Worm (Caenorhabditis elegans) whole organism, late embryonic: ENCODE results near the gene pmp-5.

ENCODE experiments used
- C08G9.2 ChIP-seq: sonication (generic microtip); optimal IDR thresholded peaks from 2 replicates; lab custom pipeline; 2016; ENCODE audit warnings: mild to moderate bottlenecking, missing genetic modification characterization, moderate library complexity, missing compliant biosample characterization
- Y22D7AL.16 ChIP-seq: sonication (generic microtip); optimal IDR thresholded peaks from 2 replicates; lab custom pipeline; 2016; ENCODE audit warnings: missing genetic modification characterization, missing compliant biosample characterization
- ama-1 ChIP-seq: fragments of 150-350 bp; optimal IDR thresholded peaks from 2 replicates; lab custom pipeline; 2014
- ceh-9 ChIP-seq: sonication (generic microtip); optimal IDR thresholded peaks from 2 replicates; lab custom pipeline; 2016; ENCODE audit warnings: mild to moderate bottlenecking, missing genetic modification characterization, inconsistent platforms, missing compliant biosample characterization
- eyg-1 ChIP-seq: sonication (generic microtip); optimal IDR thresholded peaks from 2 replicates; lab custom pipeline; 2016; ENCODE audit warnings: missing genotype, missing genetic modification characterization, missing compliant biosample characterization
- fkh-10 ChIP-seq: fragments of 150-350 bp; optimal IDR thresholded peaks from 2 replicates; lab custom pipeline; 2014; ENCODE audit warnings: missing biosample characterization, missing genetic modification reagents, missing genetic modification characterization
- lin-11 ChIP-seq: fragments of 200-800 bp; sonication (Bioruptor generic); optimal IDR thresholded peaks from 2 replicates; lab custom pipeline; 2018; ENCODE audit warnings: mild to moderate bottlenecking, missing genetic modification characterization, missing compliant biosample characterization
- mec-3 ChIP-seq: sonication (generic microtip); optimal IDR thresholded peaks from 2 replicates; lab custom pipeline; 2016; ENCODE audit warnings: borderline replicate concordance, missing genetic modification characterization, missing compliant biosample characterization
- odd-2 ChIP-seq: sonication (generic microtip); optimal IDR thresholded peaks from 2 replicates; lab custom pipeline; 2017; ENCODE audit warnings: antibody characterized with exemption, mild to moderate bottlenecking, missing genetic modification characterization, missing compliant biosample characterization

DNA sequence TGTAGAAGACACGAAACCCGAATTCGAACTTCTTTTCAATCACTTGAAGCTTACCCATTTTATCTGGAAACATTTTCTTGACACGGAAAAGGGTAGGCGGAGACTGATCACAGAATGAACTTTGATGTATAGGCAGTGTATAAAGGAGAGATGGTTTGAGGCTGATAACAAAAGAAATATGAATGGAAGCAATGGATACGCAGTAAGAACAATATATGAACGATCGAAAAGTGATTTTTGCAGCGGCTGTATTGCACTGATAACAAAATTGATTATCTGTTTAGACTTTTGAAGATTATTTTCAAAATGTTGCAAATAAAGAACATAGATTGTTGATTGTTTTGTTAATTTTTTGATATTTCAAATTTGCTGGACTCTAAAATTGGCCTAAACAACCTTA lies at the start of gene pmp-5:
- TF ChIP-seq C08G9.2 (no peak), Y22D7AL.16 (no peak), lin-11 (tag; lab: Kevin White, UChicago) (no peak), fkh-10 (no peak), ama-1 (lab: Kevin White, UChicago) (no peak), ceh-9 (tag; lab: Kevin White, UChicago) (no peak), mec-3 (tag; lab: Kevin White, UChicago) (no peak), odd-2 (no peak), eyg-1 (no peak)
